Worm (Caenorhabditis elegans): Measurements from ENCODE around the gene F18A12.2.

DNA sequence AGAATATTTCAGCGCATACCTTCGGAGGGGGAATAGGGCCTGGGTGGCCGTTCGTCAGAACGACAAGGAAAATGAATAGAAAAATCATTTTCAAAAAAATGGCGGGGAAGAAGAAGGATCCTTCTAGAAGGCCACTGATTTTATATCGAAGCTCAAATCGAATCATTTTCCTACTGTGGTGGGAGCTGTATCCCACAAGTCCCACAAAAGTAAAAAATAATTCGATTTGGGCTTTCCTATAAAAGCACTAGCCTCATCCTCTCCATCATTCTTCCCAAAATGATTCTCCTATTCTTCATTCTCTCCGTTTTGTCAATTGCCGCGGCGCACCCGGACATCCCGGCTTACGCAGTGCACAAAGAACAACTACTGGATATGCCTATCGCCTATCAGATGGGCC, 43.5 kb downstream of the F18A12.2 start, which contains the start of the genes C16C8.26 and C16C8.19:
- TF ChIP-seq ets-7 (tag; optimal IDR thresholded peaks at IDR 0.05) (no peak), ama-1 (optimal IDR thresholded peaks at IDR 0.05) (no peak), B0310.2 (tag; optimal IDR thresholded peaks at IDR 0.05) (no peak), tbx-11 (GFP tag; IDR thresholded peaks at IDR 0.05) (no peak), sea-1 (GFP tag; conservative IDR thresholded peaks at IDR 0.05) (no peak), hmbx-1 (tag; optimal IDR thresholded peaks at IDR 0.05) (no peak), aly-1 (tag; optimal IDR thresholded peaks at IDR 0.05) (no peak), tbx-37 (GFP tag; conservative IDR thresholded peaks at IDR 0.05) (no peak), ceh-36 (tag; optimal IDR thresholded peaks at IDR 0.05) (no peak)

Measured in whole organism, early embryonic.